Fruit fly (Drosophila melanogaster): Measurements from ENCODE around the gene CG3088.

- TF ChIP-seq CG7045 (GFP tag; optimal IDR thresholded peaks at IDR 0.05) (no peak), CG11617 (GFP tag; optimal IDR thresholded peaks at IDR 0.05) (no peak), Hr96 (GFP tag; optimal IDR thresholded peaks at IDR 0.05) (no peak), CG14711 (tag; optimal IDR thresholded peaks at IDR 0.05) (no peak), cnc (optimal IDR thresholded peaks at IDR 0.05) (no peak)
These were observed 28.0 kb upstream of the CG3088 start, which contains the start of gene Or67b for dm6 chr3L:9629093-9629492.

Data from whole organism, adult.